Fruit fly (Drosophila melanogaster) whole organism, embryonic: ENCODE results near the gene CG2104.

ENCODE experiments used
- Awh ChIP-seq: fragments of 200-800 bp; sonication (Bioruptor generic); IDR thresholded peaks from 2 replicates; pipeline ENCODE4, ENCODE4 v1.3.6; 2022; ENCODE audit warnings: missing biosample characterization, missing genetic modification characterization
- B-H2 ChIP-seq: fragments of 200-800 bp; sonication (Bioruptor generic); optimal IDR thresholded peaks from 2 replicates; lab custom pipeline; 2018; ENCODE audit warnings: missing biosample characterization, mild to moderate bottlenecking, missing genetic modification characterization
- CG10321 ChIP-seq: fragments of 200-800 bp; sonication (Bioruptor generic); IDR thresholded peaks from 2 replicates; pipeline ENCODE4 v1.3.6; 2022; ENCODE audit warnings: missing biosample characterization, missing genetic modification characterization
- CG11247 ChIP-seq: fragments of 200-800 bp; sonication (Bioruptor generic); IDR thresholded peaks from 2 replicates; pipeline ENCODE4 v1.3.6; 2022; ENCODE audit warnings: missing biosample characterization, missing genetic modification characterization
- CG11456 ChIP-seq: fragments of 200-800 bp; sonication (Bioruptor generic); IDR thresholded peaks from 3 replicates; pipeline ENCODE4 v1.3.6; 2022; ENCODE audit warnings: missing biosample characterization, missing genetic modification characterization
- CG12219 ChIP-seq: fragments of 200-800 bp; sonication (Bioruptor generic); optimal IDR thresholded peaks from 3 replicates; lab custom pipeline; 2018; ENCODE audit warnings: missing biosample characterization, mild to moderate bottlenecking, missing genetic modification characterization
- CG13123 ChIP-seq: fragments of 200-800 bp; sonication (Bioruptor generic); optimal IDR thresholded peaks from 2 replicates; lab custom pipeline; 2016; ENCODE audit warnings: missing biosample characterization, missing genetic modification characterization
- CG13894 ChIP-seq: fragments of 200-800 bp; sonication (Bioruptor generic); optimal IDR thresholded peaks from 3 replicates; lab custom pipeline; 2018; ENCODE audit warnings: missing biosample characterization, mild to moderate bottlenecking, missing genetic modification characterization, moderate library complexity
- CG18262 ChIP-seq: fragments of 200-800 bp; optimal IDR thresholded peaks from 3 replicates; lab custom pipeline; 2019; ENCODE audit warnings: missing biosample characterization, mild to moderate bottlenecking, missing genetic modification characterization, moderate library complexity
- CG18599 ChIP-seq: fragments of 200-800 bp; sonication (Bioruptor generic); optimal IDR thresholded peaks from 3 replicates; lab custom pipeline; 2017; ENCODE audit warnings: missing biosample characterization, missing genetic modification characterization, mild to moderate bottlenecking, moderate library complexity, missing genetic modification reagents
- CG4404 ChIP-seq: fragments of 200-800 bp; sonication (Bioruptor generic); IDR thresholded peaks from 2 replicates; pipeline ENCODE4 v1.3.6; 2022; ENCODE audit warnings: missing biosample characterization, missing genetic modification characterization
- CG4617 ChIP-seq: fragments of 200-800 bp; sonication (Bioruptor generic); optimal IDR thresholded peaks from 3 replicates; lab custom pipeline; 2016; ENCODE audit warnings: missing biosample characterization, missing genetic modification characterization, borderline replicate concordance
- CG6254 ChIP-seq: fragments of 200-800 bp; sonication (Bioruptor generic); optimal IDR thresholded peaks from 3 replicates; lab custom pipeline; 2017; ENCODE audit warnings: mild to moderate bottlenecking, missing biosample characterization, missing genetic modification reagents, missing genetic modification characterization
- CG6272 ChIP-seq: fragments of 200-800 bp; sonication (Bioruptor generic); IDR thresholded peaks from 2 replicates; pipeline ENCODE4 v1.3.6; 2022; ENCODE audit warnings: missing biosample characterization, missing genetic modification characterization
- CG6854 ChIP-seq: fragments of 200-800 bp; sonication (Bioruptor generic); optimal IDR thresholded peaks from 3 replicates; lab custom pipeline; 2017; ENCODE audit warnings: missing biosample characterization, mild to moderate bottlenecking, missing genetic modification characterization
- CG7271 ChIP-seq: fragments of 200-800 bp; sonication (Bioruptor generic); optimal IDR thresholded peaks from 2 replicates; lab custom pipeline; 2018; ENCODE audit warnings: missing biosample characterization, mild to moderate bottlenecking, missing genetic modification characterization, moderate library complexity
- CG7839 ChIP-seq: fragments of 200-800 bp; sonication (Bioruptor generic); optimal IDR thresholded peaks from 3 replicates; lab custom pipeline; 2018; ENCODE audit warnings: missing biosample characterization, mild to moderate bottlenecking, missing genetic modification characterization, moderate library complexity
- CG7987 ChIP-seq: fragments of 200-800 bp; sonication (Bioruptor generic); optimal IDR thresholded peaks from 2 replicates; lab custom pipeline; 2018; ENCODE audit warnings: missing biosample characterization, mild to moderate bottlenecking, missing genetic modification characterization, moderate library complexity
- CG8388 ChIP-seq: fragments of 200-800 bp; sonication (Bioruptor generic); optimal IDR thresholded peaks from 2 replicates; lab custom pipeline; 2019; ENCODE audit warnings: missing biosample characterization, mild to moderate bottlenecking, missing genetic modification characterization, moderate library complexity
- CG9797 ChIP-seq: fragments of 200-800 bp; sonication (Bioruptor generic); optimal IDR thresholded peaks from 3 replicates; lab custom pipeline; 2018; ENCODE audit warnings: missing biosample characterization, mild to moderate bottlenecking, missing genetic modification characterization
- Deaf1 ChIP-seq: fragments of 200-800 bp; optimal IDR thresholded peaks from 3 replicates; lab custom pipeline; 2019; ENCODE audit warnings: missing biosample characterization, mild to moderate bottlenecking, missing genetic modification characterization, moderate library complexity
- ERR ChIP-seq: fragments of 200-800 bp; sonication (Bioruptor generic); optimal IDR thresholded peaks from 2 replicates; lab custom pipeline; 2016; ENCODE audit warnings: missing biosample characterization, missing genetic modification characterization
- Ets97D ChIP-seq: fragments of 200-800 bp; sonication (Bioruptor generic); optimal IDR thresholded peaks from 3 replicates; lab custom pipeline; 2016; ENCODE audit warnings: missing biosample characterization, missing genetic modification characterization
- GATAe ChIP-seq: fragments of 200-800 bp; sonication (Bioruptor generic); conservative IDR thresholded peaks from 2 replicates; pipeline ENCODE4 v1.3.6; 2022; ENCODE audit warnings: missing biosample characterization, missing genetic modification characterization
- Med ChIP-seq: fragments of 200-800 bp; sonication (Bioruptor generic); peaks from one replicate; lab custom pipeline; 2016; ENCODE audit warnings: missing biosample characterization, missing genetic modification characterization, mild to moderate bottlenecking, inconsistent platforms, moderate library complexity
- Meics ChIP-seq: fragments of 200-800 bp; sonication (Bioruptor generic); optimal IDR thresholded peaks from 2 replicates; lab custom pipeline; 2017; ENCODE audit warnings: missing biosample characterization, mild to moderate bottlenecking, missing genetic modification characterization
- NFAT ChIP-seq: fragments of 200-800 bp; sonication (Bioruptor generic); IDR thresholded peaks from 2 replicates; pipeline ENCODE4 v1.3.6; 2022; ENCODE audit warnings: missing biosample characterization, missing genetic modification characterization
- Nf-YB ChIP-seq: fragments of 200-800 bp; sonication (Bioruptor generic); optimal IDR thresholded peaks from 3 replicates; lab custom pipeline; 2019; ENCODE audit warnings: missing biosample characterization, mild to moderate bottlenecking, missing genetic modification characterization, moderate library complexity
- PHDP ChIP-seq: fragments of 200-800 bp; sonication (Bioruptor generic); optimal IDR thresholded peaks from 3 replicates; lab custom pipeline; 2018; ENCODE audit warnings: missing biosample characterization, mild to moderate bottlenecking, missing genetic modification characterization, moderate library complexity
- Ravus ChIP-seq: fragments of 200-800 bp; sonication (Bioruptor generic); IDR thresholded peaks from 2 replicates; pipeline ENCODE4 v1.3.6; 2022; ENCODE audit warnings: missing biosample characterization, missing genetic modification characterization
- Tbp ChIP-seq: fragments of >200 bp; optimal IDR thresholded peaks from 2 replicates; lab custom pipeline; 2018; ENCODE audit warnings: missing biosample characterization, missing genetic modification characterization
- abd-A ChIP-seq: fragments of 200-800 bp; sonication (Bioruptor generic); optimal IDR thresholded peaks from 3 replicates; lab custom pipeline; 2019; ENCODE audit warnings: missing biosample characterization, mild to moderate bottlenecking, missing genetic modification characterization, moderate library complexity
- bsh ChIP-seq, 2 experiments: fragments of 200-800 bp; sonication (Bioruptor generic); optimal IDR thresholded peaks; 2 replicates each; lab custom pipeline; 2017 to 2018; ENCODE audit warnings: mild to moderate bottlenecking in 2 of 2, missing biosample characterization in 2 of 2, missing genetic modification characterization in 2 of 2, moderate library complexity in 1 of 2
- chif ChIP-seq, 2 experiments: fragments of 200-800 bp; sonication (Bioruptor generic); optimal IDR thresholded peaks; 3 replicates each; lab custom pipeline; 2016; ENCODE audit warnings: missing biosample characterization in 2 of 2, missing genetic modification characterization in 2 of 2
- ci ChIP-seq: fragments of 200-800 bp; sonication (Bioruptor generic); IDR thresholded peaks from 3 replicates; pipeline ENCODE4 v1.3.6; 2022; ENCODE audit warnings: missing biosample characterization, missing genetic modification characterization
- crp ChIP-seq, 2 experiments: fragments of 200-800 bp; sonication (Bioruptor generic); optimal IDR thresholded peaks; 2 replicates in 1 of 2; 3 replicates in 1 of 2; lab custom pipeline; 2017; ENCODE audit warnings: missing biosample characterization in 2 of 2, missing genetic modification characterization in 2 of 2, mild to moderate bottlenecking in 1 of 2, moderate library complexity in 1 of 2
- dmrt99B ChIP-seq: fragments of 200-800 bp; sonication (Bioruptor generic); optimal IDR thresholded peaks from 2 replicates; lab custom pipeline; 2018; ENCODE audit warnings: missing biosample characterization, mild to moderate bottlenecking, missing genetic modification characterization, moderate library complexity
- fru ChIP-seq: fragments of >200 bp; optimal IDR thresholded peaks from 2 replicates; lab custom pipeline; 2017
- ftz-f1 ChIP-seq: fragments of 200-800 bp; sonication (Bioruptor generic); optimal IDR thresholded peaks from 2 replicates; lab custom pipeline; 2016; ENCODE audit warnings: missing biosample characterization, missing genetic modification characterization
- grau ChIP-seq: fragments of 200-800 bp; optimal IDR thresholded peaks from 3 replicates; lab custom pipeline; 2019; ENCODE audit warnings: missing biosample characterization, mild to moderate bottlenecking, missing genetic modification characterization, moderate library complexity
- grn ChIP-seq: fragments of 200-800 bp; sonication (Bioruptor generic); optimal IDR thresholded peaks from 3 replicates; lab custom pipeline; 2017; ENCODE audit warnings: missing biosample characterization, missing genetic modification characterization
- insv ChIP-seq, 2 experiments: fragments of 200-800 bp; sonication (Bioruptor generic); optimal IDR thresholded peaks; 3 replicates each; lab custom pipeline; 2016 to 2018; ENCODE audit warnings: missing biosample characterization in 2 of 2, missing genetic modification characterization in 2 of 2
- inv ChIP-seq: fragments of 200-800 bp; sonication (Bioruptor generic); IDR thresholded peaks from 2 replicates; pipeline ENCODE4 v1.3.6; 2022; ENCODE audit warnings: missing biosample characterization, missing genetic modification characterization; ENCODE audit not compliant: partially characterized antibody
- onecut ChIP-seq: fragments of 200-800 bp; sonication (Bioruptor generic); IDR thresholded peaks from 2 replicates; pipeline ENCODE4 v1.3.6; 2022; ENCODE audit warnings: missing biosample characterization, missing genetic modification characterization
- phol ChIP-seq: fragments of 200-800 bp; sonication (Bioruptor generic); optimal IDR thresholded peaks from 3 replicates; lab custom pipeline; 2018; ENCODE audit warnings: missing biosample characterization, mild to moderate bottlenecking, missing genetic modification characterization, moderate library complexity
- sc ChIP-seq, 3 experiments: fragments of >200 bp in 2 of 3; fragments of 200-800 bp in 1 of 3; sonication (Bioruptor generic) in 1 of 3; optimal IDR thresholded peaks; 2 replicates in 2 of 3; 3 replicates in 1 of 3; lab custom pipeline; 2017; ENCODE audit warnings: mild to moderate bottlenecking in 1 of 3, missing biosample characterization in 1 of 3, missing genetic modification characterization in 1 of 3, missing genetic modification reagents in 1 of 3
- sd ChIP-seq: fragments of 200-800 bp; sonication (Bioruptor generic); optimal IDR thresholded peaks from 3 replicates; lab custom pipeline; 2018; ENCODE audit warnings: missing biosample characterization, mild to moderate bottlenecking, missing genetic modification characterization, moderate library complexity
- ssp ChIP-seq: fragments of 200-800 bp; sonication (Bioruptor generic); IDR thresholded peaks from 2 replicates; pipeline ENCODE4 v1.3.6; 2022; ENCODE audit warnings: missing biosample characterization, missing genetic modification characterization
- tgo ChIP-seq: fragments of 200-800 bp; sonication (Bioruptor generic); IDR thresholded peaks from 3 replicates; pipeline ENCODE4 v1.3.6; 2022; ENCODE audit warnings: missing biosample characterization, missing genetic modification characterization
- unpg ChIP-seq: fragments of 200-800 bp; sonication (Bioruptor generic); optimal IDR thresholded peaks from 3 replicates; lab custom pipeline; 2018; ENCODE audit warnings: missing biosample characterization, mild to moderate bottlenecking, missing genetic modification characterization, moderate library complexity

CG2104 gene

DNA sequence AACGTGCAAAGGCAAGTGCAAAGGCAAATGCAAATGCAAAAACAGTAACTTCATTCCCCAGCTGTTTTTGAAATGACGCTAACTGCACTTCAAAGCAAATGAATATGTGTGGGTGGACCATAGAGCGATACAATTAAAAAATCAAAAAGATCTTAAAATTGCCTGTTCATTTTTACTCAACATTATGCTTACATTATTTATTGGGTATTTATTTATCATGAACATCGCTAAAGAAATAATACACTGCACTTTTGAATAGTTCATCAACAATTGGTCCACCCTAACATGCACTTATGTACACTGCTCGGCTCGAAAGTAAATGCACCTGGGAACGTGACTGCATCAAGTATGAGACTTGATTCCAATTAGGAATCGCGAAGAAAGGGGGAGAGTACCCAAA, 1.4 kb upstream of the CG2104 start (continued):
- TF ChIP-seq CG4617 (GFP tag; lab: Kevin White, UChicago) (no peak), Awh (GFP tag; lab: Robert Waterston, UW) (0 out of 2 replicates have a peak, but pooled peaks have one; percentile 9), CG10321 (GFP tag; lab: Robert Waterston, UW) (no peak), Tbp (GFP tag; lab: Kevin White, UChicago) (no peak), unpg (GFP tag; lab: Kevin White, UChicago) (peak; percentile 24), NFAT (GFP tag; lab: Robert Waterston, UW) (no peak), bsh (GFP tag; optimal IDR thresholded peaks at IDR 0.05; lab: Kevin White, UChicago) (peak in 1 of 2 experiments; percentile 10), crp (GFP tag; optimal IDR thresholded peaks at IDR 0.05; lab: Kevin White, UChicago) (no peak), sc (optimal IDR thresholded peaks at IDR 0.05; lab: Kevin White, UChicago) (no peak), sc (GFP tag; optimal IDR thresholded peaks at IDR 0.05; lab: Kevin White, UChicago) (no peak), B-H2 (GFP tag; lab: Kevin White, UChicago) (no peak), inv (GFP tag; lab: Robert Waterston, UW) (no peak), CG9797 (GFP tag; lab: Kevin White, UChicago) (no peak), CG6254 (peak; percentile 25), grau (tag; lab: Kevin White, UChicago) (no peak), CG13123 (GFP tag; lab: Kevin White, UChicago) (no peak), CG18262 (tag; lab: Kevin White, UChicago) (peak; percentile 29), phol (tag; lab: Kevin White, UChicago) (peak; percentile 20), GATAe (GFP tag; lab: Robert Waterston, UW) (no peak)
- TF ChIP-seq, all 482 proteins: peak for 21

dm6 chr3R:5691042-5691441, 2.0 kb downstream of the CG2104 start:
- TF ChIP-seq CG11247 (GFP tag; lab: Robert Waterston, UW), result no peak
- TF ChIP-seq insv (GFP tag; optimal IDR thresholded peaks at IDR 0.05; lab: Kevin White, UChicago), result no peak
- no peak for TF ChIP-seq Meics (GFP tag; lab: Kevin White, UChicago)
- no peak for TF ChIP-seq ftz-f1
- no peak for TF ChIP-seq CG12219 (GFP tag; lab: Kevin White, UChicago)
- no peak for TF ChIP-seq CG6272 (GFP tag; lab: Robert Waterston, UW)
- TF ChIP-seq sd (tag; lab: Kevin White, UChicago), result no peak
- TF ChIP-seq CG7839, result no peak
- no peak for TF ChIP-seq CG11456
- peak; percentile 9 for TF ChIP-seq Deaf1 (tag; lab: Kevin White, UChicago)
- no peak for TF ChIP-seq grn (GFP tag; lab: Kevin White, UChicago)
- TF ChIP-seq fru (lab: Kevin White, UChicago), result no peak
- TF ChIP-seq Ravus (GFP tag; lab: Robert Waterston, UW), result no peak
- no peak for TF ChIP-seq ssp (GFP tag; lab: Robert Waterston, UW)
- TF ChIP-seq chif (GFP tag; optimal IDR thresholded peaks at IDR 0.05; lab: Kevin White, UChicago), result no peak
- TF ChIP-seq CG18599, result peak; percentile 11
- no peak for TF ChIP-seq Ets97D (GFP tag; lab: Kevin White, UChicago)
- no peak for TF ChIP-seq CG4404
- peak; percentile 15 for TF ChIP-seq CG13894
- TF ChIP-seq CG8388, result no peak
- no peak for TF ChIP-seq tgo (GFP tag; lab: Robert Waterston, UW)
- TF ChIP-seq CG7987, result no peak
- peak; percentile 94 for TF ChIP-seq onecut (GFP tag; lab: Robert Waterston, UW)
- peak; percentile 42 for TF ChIP-seq abd-A (tag; lab: Kevin White, UChicago)
- TF ChIP-seq ci, result no peak
- no peak for TF ChIP-seq Nf-YB (GFP tag; lab: Kevin White, UChicago)
- peak; percentile 45 for TF ChIP-seq Med (GFP tag; lab: Kevin White, UChicago)
- TF ChIP-seq dmrt99B (tag; lab: Kevin White, UChicago), result no peak
- TF ChIP-seq ERR, result no peak
- no peak for TF ChIP-seq CG6854 (GFP tag; lab: Kevin White, UChicago)
- no peak for TF ChIP-seq CG7271 (tag; lab: Kevin White, UChicago)
- TF ChIP-seq PHDP (tag; lab: Kevin White, UChicago), result no peak
